Fruit fly (Drosophila melanogaster) whole organism, embryonic: Measurements from ENCODE around the gene Spps.

Experiments used
- Blimp-1 ChIP-seq: fragments of 200-800 bp; sonication (Bioruptor generic); optimal IDR thresholded peaks from 3 replicates; lab custom pipeline; 2018; ENCODE audit warnings: missing biosample characterization, missing genetic modification characterization, mild to moderate bottlenecking, moderate library complexity, missing genetic modification reagents
- CG11085 ChIP-seq: fragments of 200-800 bp; sonication (Bioruptor generic); IDR thresholded peaks from 2 replicates; pipeline ENCODE4 v1.3.6; 2022; ENCODE audit warnings: missing biosample characterization, missing genetic modification characterization
- CG31441 ChIP-seq: fragments of 200-800 bp; sonication (Bioruptor generic); IDR thresholded peaks from 2 replicates; pipeline ENCODE4 v1.3.6; 2022; ENCODE audit warnings: missing biosample characterization, missing genetic modification characterization
- CG6683 ChIP-seq: fragments of 200-800 bp; sonication (Bioruptor generic); optimal IDR thresholded peaks from 2 replicates; lab custom pipeline; 2017; ENCODE audit warnings: missing biosample characterization, mild to moderate bottlenecking, missing genetic modification characterization, missing genetic modification reagents
- CG7357 ChIP-seq: fragments of 200-800 bp; sonication (Bioruptor generic); IDR thresholded peaks from 3 replicates; pipeline ENCODE4 v1.3.6; 2022; ENCODE audit warnings: missing biosample characterization, missing genetic modification characterization
- D19B ChIP-seq: fragments of 200-800 bp; sonication (Bioruptor generic); optimal IDR thresholded peaks from 2 replicates; lab custom pipeline; 2017; ENCODE audit warnings: missing biosample characterization, mild to moderate bottlenecking, missing genetic modification characterization
- Hmr ChIP-seq: fragments of 200-800 bp; sonication (Bioruptor generic); optimal IDR thresholded peaks from 3 replicates; lab custom pipeline; 2017; ENCODE audit warnings: mild to moderate bottlenecking, missing biosample characterization, missing genetic modification reagents, missing genetic modification characterization
- NC2α ChIP-seq: fragments of 200-800 bp; sonication (Bioruptor generic); optimal IDR thresholded peaks from 2 replicates; lab custom pipeline; 2016; ENCODE audit warnings: missing biosample characterization, missing genetic modification characterization
- bcd ChIP-seq: fragments of 200-800 bp; sonication (Bioruptor generic); optimal IDR thresholded peaks from 2 replicates; lab custom pipeline; 2017; ENCODE audit warnings: missing biosample characterization, mild to moderate bottlenecking, missing genetic modification characterization
- fu2 ChIP-seq: fragments of 200-800 bp; sonication (Bioruptor generic); optimal IDR thresholded peaks from 2 replicates; lab custom pipeline; 2016; ENCODE audit warnings: missing biosample characterization, missing genetic modification characterization
- grn ChIP-seq: fragments of 200-800 bp; sonication (Bioruptor generic); optimal IDR thresholded peaks from 3 replicates; lab custom pipeline; 2017; ENCODE audit warnings: missing biosample characterization, missing genetic modification characterization
- gsb ChIP-seq: fragments of 200-800 bp; sonication (Bioruptor generic); IDR thresholded peaks from 2 replicates; pipeline ENCODE4 v1.3.6; 2022; ENCODE audit warnings: missing biosample characterization, missing genetic modification characterization
- wek ChIP-seq: fragments of 200-800 bp; sonication (Bioruptor generic); optimal IDR thresholded peaks from 3 replicates; lab custom pipeline; 2018; ENCODE audit warnings: missing biosample characterization, mild to moderate bottlenecking, missing genetic modification characterization, moderate library complexity

DNA sequence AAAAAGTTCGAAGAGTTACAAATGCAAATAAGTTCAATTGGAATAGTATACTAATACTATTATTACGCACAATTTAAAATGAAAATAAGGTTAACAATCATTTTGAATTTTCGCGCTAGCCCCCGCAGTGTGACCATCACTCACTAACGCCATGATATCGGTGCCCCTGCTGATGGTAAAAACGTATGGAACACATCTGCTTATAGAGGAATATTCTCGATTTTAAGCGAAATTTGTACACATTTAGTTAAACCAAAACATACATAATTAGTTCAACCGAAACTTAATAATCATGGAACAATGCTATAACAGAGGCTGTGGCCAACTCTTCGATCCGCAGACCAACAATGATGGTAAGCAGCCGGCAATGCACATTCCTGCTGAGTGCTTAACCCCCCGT lies 40.5 kb downstream of the Spps start, which contains the start of gene mora:
- TF ChIP-seq grn (GFP tag; lab: Kevin White, UChicago) = no peak
- TF ChIP-seq CG31441 (GFP tag; lab: Robert Waterston, UW) = no peak
- no peak for TF ChIP-seq gsb (GFP tag; lab: Robert Waterston, UW)
- TF ChIP-seq Hmr = no peak
- no peak for TF ChIP-seq D19B (GFP tag; lab: Kevin White, UChicago)
- no peak for TF ChIP-seq NC2α
- TF ChIP-seq fu2 (GFP tag; lab: Kevin White, UChicago) = no peak
- TF ChIP-seq CG11085 = no peak
- TF ChIP-seq wek (GFP tag; lab: Kevin White, UChicago) = peak; percentile 11
- TF ChIP-seq CG7357 (GFP tag; lab: Robert Waterston, UW) = no peak
- no peak for TF ChIP-seq Blimp-1 (GFP tag; lab: Kevin White, UChicago)
- no peak for TF ChIP-seq CG6683 (GFP tag; lab: Kevin White, UChicago)
- no peak for TF ChIP-seq bcd (GFP tag; lab: Kevin White, UChicago)
